Fruit fly (Drosophila melanogaster): Measurements from ENCODE around the gene spn-A.
A peak's percentile ranks its signal among the peaks of the same experiment; 100 is the strongest.

The spn-A gene

DNA sequence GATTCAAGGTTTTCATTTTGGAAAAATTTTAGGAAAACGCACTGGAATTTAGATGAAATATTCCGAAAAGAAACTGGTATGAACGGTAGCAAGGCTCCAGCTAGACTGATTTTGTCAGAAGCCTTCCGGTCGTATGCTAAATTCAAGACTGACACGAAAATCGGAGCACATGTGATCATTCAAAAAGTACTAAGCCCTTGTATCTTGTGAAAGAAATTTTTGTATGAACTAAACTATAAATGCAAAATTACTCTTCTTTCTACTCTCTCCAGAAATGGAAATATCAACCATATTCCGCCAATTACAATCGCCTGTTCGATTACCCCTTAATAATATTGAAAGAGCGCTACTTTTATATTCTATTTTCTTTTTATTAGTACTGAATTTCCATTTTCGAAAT is 18.2 kb downstream of the spn-A start, which contains the start of gene ocn:
Gene ocn, minus strand, starts transcription at position 101 of the 400 bp plus-strand sequence.
- TF ChIP-seq Doc3 (GFP tag; IDR thresholded peaks at IDR 0.05; ENCODE audit: partially characterized antibody) = 0 out of 3 replicates have a peak, but pooled peaks have one; percentile 6
- no peak for TF ChIP-seq CHES-1-like (GFP tag; optimal IDR thresholded peaks at IDR 0.05)

DNA sequence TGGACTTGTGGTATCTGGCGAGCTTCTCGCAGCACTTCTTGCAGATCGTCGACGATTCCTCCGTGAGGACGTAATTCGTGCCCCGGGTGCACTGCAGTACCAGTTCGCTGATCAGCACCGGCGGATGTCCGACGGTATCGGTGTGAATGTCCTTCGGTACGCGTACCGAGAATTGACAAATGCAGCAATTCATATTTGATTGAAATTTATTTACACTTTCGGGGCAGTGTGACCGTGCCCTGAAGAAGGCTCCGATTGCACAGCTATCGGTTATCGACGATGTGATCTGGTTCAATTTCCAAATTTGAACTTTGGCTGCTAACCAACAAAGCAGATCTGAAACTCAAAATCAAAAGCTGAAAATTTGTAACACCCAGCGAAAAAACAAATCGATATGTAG is 19.2 kb downstream of the spn-A start, which contains the start of gene ZIPIC:
Gene ZIPIC, minus strand, starts transcription at position 262 of the 400 bp plus-strand sequence.
- no peak for TF ChIP-seq CG5953 (GFP tag; IDR thresholded peaks at IDR 0.05)
- TF ChIP-seq CG9797 (GFP tag; optimal IDR thresholded peaks at IDR 0.05) = peak; percentile 64
- TF ChIP-seq wek (GFP tag; optimal IDR thresholded peaks at IDR 0.05) = no peak
- TF ChIP-seq prd (optimal IDR thresholded peaks at IDR 0.05) = no peak
- TF ChIP-seq prd (GFP tag; IDR thresholded peaks at IDR 0.05) = no peak
- TF ChIP-seq CG4707 (GFP tag; optimal IDR thresholded peaks at IDR 0.05) = no peak
- no peak for TF ChIP-seq Dfd (GFP tag; optimal IDR thresholded peaks at IDR 0.05)
- TF ChIP-seq lbe (GFP tag; optimal IDR thresholded peaks at IDR 0.05) = no peak
- no peak for TF ChIP-seq pita (GFP tag; optimal IDR thresholded peaks at IDR 0.05)
- TF ChIP-seq gcm (GFP tag; optimal IDR thresholded peaks at IDR 0.05) = no peak
- TF ChIP-seq gfzf (GFP tag; optimal IDR thresholded peaks at IDR 0.05) = peak; percentile 50
- no peak for TF ChIP-seq ac (GFP tag; optimal IDR thresholded peaks at IDR 0.05)
- TF ChIP-seq sim (GFP tag; IDR thresholded peaks at IDR 0.05) = no peak
- TF ChIP-seq CG11398 (GFP tag; optimal IDR thresholded peaks at IDR 0.05) = no peak
- no peak for TF ChIP-seq p53 (GFP tag; optimal IDR thresholded peaks at IDR 0.05)
- peak; percentile 94 for TF ChIP-seq MBD-R2 (GFP tag; IDR thresholded peaks at IDR 0.05)
- no peak for TF ChIP-seq CG6765 (GFP tag; optimal IDR thresholded peaks at IDR 0.05)
- TF ChIP-seq tx (GFP tag; optimal IDR thresholded peaks at IDR 0.05) = no peak
- TF ChIP-seq sug (tag; optimal IDR thresholded peaks at IDR 0.05) = no peak
- TF ChIP-seq CG6654 (GFP tag; optimal IDR thresholded peaks at IDR 0.05) = no peak
- TF ChIP-seq Hsf (GFP tag; optimal IDR thresholded peaks at IDR 0.05) = no peak
- TF ChIP-seq chm (GFP tag; IDR thresholded peaks at IDR 0.05) = no peak
- no peak for TF ChIP-seq tll (GFP tag; optimal IDR thresholded peaks at IDR 0.05)
- TF ChIP-seq CG4820 (GFP tag; optimal IDR thresholded peaks at IDR 0.05) = no peak
- TF ChIP-seq Ets65A (GFP tag) = no peak
- no peak for TF ChIP-seq mam (GFP tag; optimal IDR thresholded peaks at IDR 0.05)
- no peak for TF ChIP-seq CG33213 (GFP tag; optimal IDR thresholded peaks at IDR 0.05)
- no peak for TF ChIP-seq dysf (GFP tag; IDR thresholded peaks at IDR 0.05)
- TF ChIP-seq CG7271 (tag; optimal IDR thresholded peaks at IDR 0.05) = no peak
- TF ChIP-seq Dip3 (GFP tag; optimal IDR thresholded peaks at IDR 0.05) = no peak
- TF ChIP-seq CG1024 (GFP tag; IDR thresholded peaks at IDR 0.05) = no peak
- TF ChIP-seq Doc3 (GFP tag; IDR thresholded peaks at IDR 0.05; ENCODE audit: partially characterized antibody) = no peak; the same call in 2 of the 3 replicates
- TF ChIP-seq HmgZ (tag; optimal IDR thresholded peaks at IDR 0.05) = peak; percentile 18
- TF ChIP-seq HLH54F (GFP tag; optimal IDR thresholded peaks at IDR 0.05) = no peak
- TF ChIP-seq Ets97D (GFP tag; optimal IDR thresholded peaks at IDR 0.05) = peak; percentile 8
- TF ChIP-seq lola (GFP tag; optimal IDR thresholded peaks at IDR 0.05) = no peak
- no peak for TF ChIP-seq CG3995 (GFP tag; optimal IDR thresholded peaks at IDR 0.05)
- peak; percentile 55; the same call in 1 of the 2 replicates for TF ChIP-seq hbn (GFP tag; IDR thresholded peaks at IDR 0.05; ENCODE audit: partially characterized antibody)
- TF ChIP-seq CG3726 (GFP tag; IDR thresholded peaks at IDR 0.05) = no peak
- TF ChIP-seq fd3F (GFP tag; optimal IDR thresholded peaks at IDR 0.05) = no peak
- no peak for TF ChIP-seq CG7987 (GFP tag; optimal IDR thresholded peaks at IDR 0.05)
- TF ChIP-seq Lhr (GFP tag; optimal IDR thresholded peaks at IDR 0.05) = no peak
- TF ChIP-seq Dek (tag; optimal IDR thresholded peaks at IDR 0.05) = no peak
- TF ChIP-seq CG8281 (tag; optimal IDR thresholded peaks at IDR 0.05) = no peak
- TF ChIP-seq Lim3 (GFP tag; IDR thresholded peaks at IDR 0.05) = no peak
- TF ChIP-seq chif (GFP tag; optimal IDR thresholded peaks at IDR 0.05) = no peak
- TF ChIP-seq schlank (tag; optimal IDR thresholded peaks at IDR 0.05) = no peak
- no peak for TF ChIP-seq bsh (GFP tag; optimal IDR thresholded peaks at IDR 0.05)
